Fruit fly (Drosophila melanogaster) whole organism, embryonic: Measurements from ENCODE around the gene CG32544.

ENCODE experiments used
- CG10543 ChIP-seq: fragments of 200-800 bp; sonication (Bioruptor generic); optimal IDR thresholded peaks from 3 replicates; lab custom pipeline; 2017; ENCODE audit warnings: missing biosample characterization, mild to moderate bottlenecking, missing genetic modification characterization, moderate library complexity
- CG11093 ChIP-seq: fragments of 200-800 bp; sonication (Bioruptor generic); IDR thresholded peaks from 3 replicates; pipeline ENCODE4 v1.3.6; 2022; ENCODE audit warnings: missing biosample characterization, missing genetic modification characterization
- CG14441 ChIP-seq: fragments of 200-800 bp; sonication (Bioruptor generic); IDR thresholded peaks from 2 replicates; pipeline ENCODE4 v1.3.6; 2022; ENCODE audit warnings: missing biosample characterization, missing genetic modification characterization
- CG15011 ChIP-seq: fragments of 200-800 bp; sonication (Bioruptor generic); optimal IDR thresholded peaks from 3 replicates; lab custom pipeline; 2018; ENCODE audit warnings: missing biosample characterization, mild to moderate bottlenecking, missing genetic modification characterization
- chinmo ChIP-seq: fragments of 200-800 bp; sonication (Bioruptor generic); IDR thresholded peaks from 4 replicates; pipeline ENCODE4 v1.3.6; 2022; ENCODE audit warnings: missing biosample characterization, missing genetic modification characterization; ENCODE audit not compliant: partially characterized antibody
- fru ChIP-seq: fragments of >200 bp; optimal IDR thresholded peaks from 2 replicates; lab custom pipeline; 2017
- ham ChIP-seq: fragments of 200-800 bp; sonication (Bioruptor generic); IDR thresholded peaks from 2 replicates; pipeline ENCODE4 v1.3.6; 2022; ENCODE audit warnings: missing biosample characterization, missing genetic modification characterization

dm6 chrX:18834399-18834798 lies 25.7 kb upstream of the CG32544 start:
- TF ChIP-seq chinmo (GFP tag; lab: Robert Waterston, UW) (no peak), CG14441 (peak; percentile 59), ham (GFP tag; lab: Robert Waterston, UW) (no peak), fru (lab: Kevin White, UChicago) (no peak), CG10543 (GFP tag; lab: Kevin White, UChicago) (no peak), CG11093 (GFP tag; lab: Robert Waterston, UW) (0 out of 3 replicates have a peak, but pooled peaks have one; percentile 32), CG15011 (GFP tag; lab: Kevin White, UChicago) (no peak)
